Worm (Caenorhabditis elegans) whole organism, L1 larva: ENCODE data around the gene fut-1.

Experiments
- aha-1 ChIP-seq: fragments of 150-350 bp; optimal IDR thresholded peaks from 2 replicates; lab custom pipeline; 2014; ENCODE audit warnings: missing biosample characterization, missing genetic modification characterization
- aly-2 ChIP-seq: fragments of 150-350 bp; optimal IDR thresholded peaks from 2 replicates; lab custom pipeline; 2014; ENCODE audit warnings: missing biosample characterization, missing genetic modification characterization
- ama-1 ChIP-seq: fragments of 150-350 bp; optimal IDR thresholded peaks from 2 replicates; lab custom pipeline; 2014
- blmp-1 ChIP-seq: fragments of 150-350 bp; optimal IDR thresholded peaks from 2 replicates; lab custom pipeline; 2014; ENCODE audit warnings: missing biosample characterization, missing genetic modification characterization
- jun-1 ChIP-seq: fragments of 150-350 bp; optimal IDR thresholded peaks from 2 replicates; lab custom pipeline; 2014; ENCODE audit warnings: missing biosample characterization, missing genetic modification reagents, missing genetic modification characterization
- lin-13 ChIP-seq: fragments of 150-350 bp; optimal IDR thresholded peaks from 2 replicates; lab custom pipeline; 2014; ENCODE audit warnings: missing biosample characterization, missing genetic modification reagents, missing genetic modification characterization
- lin-15B ChIP-seq: fragments of 150-350 bp; sonication (generic microtip); optimal IDR thresholded peaks from 3 replicates; lab custom pipeline; 2014; ENCODE audit warnings: missing biosample characterization, missing genetic modification characterization
- lsy-2 ChIP-seq, 2 experiments: fragments of 150-350 bp; optimal IDR thresholded peaks; 2 replicates each; lab custom pipeline; 2014; ENCODE audit warnings: missing biosample characterization in 2 of 2, missing genetic modification characterization in 2 of 2
- nhr-20 ChIP-seq: sonication (generic microtip); optimal IDR thresholded peaks from 2 replicates; lab custom pipeline; 2016; ENCODE audit warnings: mild to moderate bottlenecking, missing genetic modification characterization, missing compliant biosample characterization
- pqm-1 ChIP-seq: sonication (generic microtip); optimal IDR thresholded peaks from 3 replicates; lab custom pipeline; 2017; ENCODE audit warnings: missing biosample characterization, missing genetic modification characterization
- tbx-2 ChIP-seq: sonication (generic microtip); optimal IDR thresholded peaks from 2 replicates; lab custom pipeline; 2016; ENCODE audit warnings: missing genetic modification characterization, missing compliant biosample characterization
- unc-130 ChIP-seq: fragments of 150-350 bp; optimal IDR thresholded peaks from 2 replicates; lab custom pipeline; 2017; ENCODE audit warnings: missing biosample characterization, missing genetic modification characterization, inconsistent platforms
- unc-62 ChIP-seq: fragments of 150-350 bp; optimal IDR thresholded peaks from 2 replicates; lab custom pipeline; 2014; ENCODE audit warnings: missing biosample characterization, missing genetic modification reagents, missing genetic modification characterization
- zag-1 ChIP-seq: fragments of 150-350 bp; optimal IDR thresholded peaks from 2 replicates; lab custom pipeline; 2014; ENCODE audit warnings: missing biosample characterization, missing genetic modification characterization

ce11 chrII:8755270-8755669 lies 4.1 kb downstream of the fut-1 start, which contains the start of gene K08F8.7:
- TF ChIP-seq unc-62 (GFP tag; lab: Kevin White, UChicago): no peak
- TF ChIP-seq tbx-2: no peak
- no peak for TF ChIP-seq ama-1 (lab: Kevin White, UChicago)
- TF ChIP-seq zag-1 (tag; lab: Kevin White, UChicago): no peak
- TF ChIP-seq aly-2 (tag; lab: Kevin White, UChicago): no peak
- TF ChIP-seq lin-15B: no peak
- TF ChIP-seq jun-1 (tag; lab: Kevin White, UChicago): no peak
- TF ChIP-seq nhr-20 (tag; lab: Kevin White, UChicago): no peak
- TF ChIP-seq unc-130 (tag; lab: Kevin White, UChicago): no peak
- no peak for TF ChIP-seq blmp-1 (tag; lab: Kevin White, UChicago)
- TF ChIP-seq lin-13 (GFP tag; lab: Kevin White, UChicago): no peak
- no peak for TF ChIP-seq lsy-2 (tag; optimal IDR thresholded peaks at IDR 0.05; lab: Kevin White, UChicago)
- TF ChIP-seq aha-1 (tag; lab: Kevin White, UChicago): no peak
- TF ChIP-seq pqm-1 (tag; lab: Kevin White, UChicago): no peak
